Worm (Caenorhabditis elegans) whole organism, early embryonic: ENCODE results near the gene F26F12.4.

Experiments
- B0310.2 ChIP-seq: sonication (generic microtip); optimal IDR thresholded peaks from 2 replicates; lab custom pipeline; 2016; ENCODE audit warnings: mild to moderate bottlenecking, missing genetic modification characterization, missing compliant biosample characterization
- F13C5.2 ChIP-seq: sonication (generic microtip); optimal IDR thresholded peaks from 2 replicates; lab custom pipeline; 2017; ENCODE audit warnings: mild to moderate bottlenecking, missing genetic modification characterization, inconsistent platforms, missing compliant biosample characterization
- aly-1 ChIP-seq: sonication (generic microtip); optimal IDR thresholded peaks from 2 replicates; lab custom pipeline; 2016; ENCODE audit warnings: missing genetic modification characterization, missing compliant biosample characterization
- ama-1 ChIP-seq: fragments of 150-350 bp; optimal IDR thresholded peaks from 2 replicates; lab custom pipeline; 2014
- ceh-13 ChIP-seq: fragments of 200-800 bp; sonication (Bioruptor generic); optimal IDR thresholded peaks from 2 replicates; lab custom pipeline; 2018; ENCODE audit warnings: mild to moderate bottlenecking, missing genetic modification characterization, missing compliant biosample characterization
- ets-7 ChIP-seq: sonication (generic microtip); optimal IDR thresholded peaks from 2 replicates; lab custom pipeline; 2016; ENCODE audit warnings: missing genotype, missing genetic modification characterization, missing compliant biosample characterization
- flt-1 ChIP-seq: fragments of 200-800 bp; sonication (Bioruptor generic); IDR thresholded peaks from 2 replicates; pipeline ENCODE4 v1.3.6; 2022; ENCODE audit warnings: missing genetic modification characterization, missing compliant biosample characterization
- hmg-4 ChIP-seq: fragments of 200-800 bp; sonication (Bioruptor generic); optimal IDR thresholded peaks from 2 replicates; lab custom pipeline; 2018; ENCODE audit warnings: mild to moderate bottlenecking, missing genetic modification characterization, missing compliant biosample characterization
- pes-1 ChIP-seq: fragments of 200-800 bp; sonication (Bioruptor generic); IDR thresholded peaks from 2 replicates; pipeline ENCODE4 v1.3.6; 2022; ENCODE audit warnings: missing genetic modification reagents, missing genetic modification characterization, missing compliant biosample characterization
- scrt-1 ChIP-seq: fragments of 200-800 bp; sonication (Bioruptor generic); IDR thresholded peaks from 2 replicates; pipeline ENCODE4 v1.3.6; 2022; ENCODE audit warnings: missing genetic modification characterization, missing compliant biosample characterization
- sea-1 ChIP-seq: fragments of 200-800 bp; sonication (Bioruptor generic); conservative IDR thresholded peaks from 2 replicates; pipeline ENCODE4 v1.3.6; 2022; ENCODE audit warnings: missing genetic modification characterization, missing compliant biosample characterization
- tbx-37 ChIP-seq: fragments of 200-800 bp; sonication (Bioruptor generic); conservative IDR thresholded peaks from 2 replicates; pipeline ENCODE4 v1.3.6; 2022; ENCODE audit warnings: missing genetic modification reagents, missing genetic modification characterization, missing compliant biosample characterization
- tra-4 ChIP-seq: sonication (generic microtip); optimal IDR thresholded peaks from 2 replicates; lab custom pipeline; 2017; ENCODE audit warnings: missing genetic modification characterization, missing compliant biosample characterization

- TF ChIP-seq ama-1 (lab: Kevin White, UChicago) (no peak), B0310.2 (tag; lab: Kevin White, UChicago) (no peak), aly-1 (tag; lab: Kevin White, UChicago) (no peak), ets-7 (tag; lab: Kevin White, UChicago) (no peak), sea-1 (GFP tag; lab: Robert Waterston, UW) (no peak), tra-4 (tag; lab: Kevin White, UChicago) (no peak), F13C5.2 (tag; lab: Kevin White, UChicago) (no peak), flt-1 (GFP tag; lab: Robert Waterston, UW) (no peak), tbx-37 (GFP tag; lab: Robert Waterston, UW) (no peak), ceh-13 (no peak), hmg-4 (no peak), scrt-1 (GFP tag; lab: Robert Waterston, UW) (no peak), pes-1 (GFP tag; lab: Robert Waterston, UW) (no peak)
Measured at ce11 chrV:5826592-5826991, 42.5 kb downstream of the F26F12.4 start, which contains the start of gene let-418.
